Worm (Caenorhabditis elegans) whole organism, L4 larva: ENCODE data around the gene ttn-1.
A peak's percentile ranks its signal among the peaks of the same experiment; 100 is the strongest.

ENCODE experiments used
- F10B5.3 ChIP-seq: sonication (generic microtip); optimal IDR thresholded peaks from 2 replicates; lab custom pipeline; 2016; ENCODE audit warnings: mild to moderate bottlenecking, missing genetic modification characterization, missing compliant biosample characterization
- F26F4.8 ChIP-seq: fragments of 200-800 bp; sonication (Bioruptor generic); conservative IDR thresholded peaks from 2 replicates; pipeline ENCODE4 v1.3.6; 2022; ENCODE audit warnings: missing genetic modification characterization, missing compliant biosample characterization
- F37D6.2 ChIP-seq: sonication (generic microtip); optimal IDR thresholded peaks from 2 replicates; lab custom pipeline; 2016; ENCODE audit warnings: mild to moderate bottlenecking, missing genetic modification characterization, missing compliant biosample characterization
- T20F7.1 ChIP-seq: fragments of 200-800 bp; sonication (Bioruptor generic); optimal IDR thresholded peaks from 2 replicates; lab custom pipeline; 2018; ENCODE audit warnings: mild to moderate bottlenecking, missing genetic modification characterization, missing compliant biosample characterization
- T26A8.4 ChIP-seq: fragments of 200-800 bp; sonication (Bioruptor generic); IDR thresholded peaks from 2 replicates; pipeline ENCODE4 v1.3.6; 2022; ENCODE audit warnings: missing genetic modification characterization, missing compliant biosample characterization
- Y5F2A.4 ChIP-seq: fragments of 200-800 bp; sonication (Bioruptor generic); optimal IDR thresholded peaks from 2 replicates; lab custom pipeline; 2018; ENCODE audit warnings: mild to moderate bottlenecking, missing genetic modification characterization, missing compliant biosample characterization
- aha-1 ChIP-seq: fragments of 150-350 bp; peaks from one replicate; lab custom pipeline; 2014; ENCODE audit warnings: missing biosample characterization, missing genetic modification characterization
- attf-4 ChIP-seq: sonication (generic microtip); optimal IDR thresholded peaks from 3 replicates; lab custom pipeline; 2017; ENCODE audit warnings: missing biosample characterization, missing genetic modification characterization
- ceh-82 ChIP-seq: sonication (generic microtip); optimal IDR thresholded peaks from 2 replicates; lab custom pipeline; 2017; ENCODE audit warnings: missing biosample characterization, missing genetic modification characterization
- daf-12 ChIP-seq: fragments of 150-350 bp; optimal IDR thresholded peaks from 2 replicates; lab custom pipeline; 2014; ENCODE audit warnings: missing biosample characterization, missing genetic modification reagents, missing genetic modification characterization
- daf-16 ChIP-seq, 3 experiments: sonication (generic microtip); optimal IDR thresholded peaks; 2 replicates each; lab custom pipeline; 2016 to 2017; ENCODE audit warnings: missing genetic modification characterization in 3 of 3, missing genetic modification reagents in 3 of 3, mild to moderate bottlenecking in 2 of 3, missing compliant biosample characterization in 2 of 3, missing biosample characterization in 1 of 3, moderate library complexity in 1 of 3
- dmd-8 ChIP-seq: fragments of 200-800 bp; sonication (Bioruptor generic); IDR thresholded peaks from 2 replicates; pipeline ENCODE4 v1.3.6; 2022; ENCODE audit warnings: missing genetic modification characterization, missing compliant biosample characterization
- dmd-9 ChIP-seq: fragments of 200-800 bp; sonication (Bioruptor generic); IDR thresholded peaks from 2 replicates; pipeline ENCODE4 v1.3.6; 2022; ENCODE audit warnings: missing genetic modification reagents, missing genetic modification characterization, missing compliant biosample characterization
- dpl-1 ChIP-seq: fragments of 150-350 bp; optimal IDR thresholded peaks from 2 replicates; lab custom pipeline; 2014; ENCODE audit warnings: missing biosample characterization, missing genetic modification reagents, missing genetic modification characterization
- dve-1 ChIP-seq: sonication (generic microtip); optimal IDR thresholded peaks from 2 replicates; lab custom pipeline; 2017; ENCODE audit warnings: antibody characterized with exemption, mild to moderate bottlenecking, missing genetic modification characterization, missing compliant biosample characterization; ENCODE audit not compliant: insufficient read depth
- egl-43 ChIP-seq: fragments of 200-800 bp; sonication (Bioruptor generic); IDR thresholded peaks from 2 replicates; pipeline ENCODE4 v1.3.6; 2022; ENCODE audit warnings: missing genetic modification reagents, missing genetic modification characterization, missing compliant biosample characterization
- fkh-10 ChIP-seq: fragments of 150-350 bp; optimal IDR thresholded peaks from 2 replicates; lab custom pipeline; 2014; ENCODE audit warnings: missing biosample characterization, missing genetic modification reagents, missing genetic modification characterization
- fos-1 ChIP-seq: fragments of 150-350 bp; optimal IDR thresholded peaks from 2 replicates; lab custom pipeline; 2014; ENCODE audit warnings: missing biosample characterization, missing genetic modification characterization
- gei-8 ChIP-seq: fragments of 200-800 bp; sonication (Bioruptor generic); optimal IDR thresholded peaks from 2 replicates; lab custom pipeline; 2018; ENCODE audit warnings: mild to moderate bottlenecking, missing genetic modification characterization, missing compliant biosample characterization
- hlh-11 ChIP-seq: fragments of 200-800 bp; sonication (Bioruptor generic); optimal IDR thresholded peaks from 2 replicates; lab custom pipeline; 2018; ENCODE audit warnings: mild to moderate bottlenecking, missing genetic modification characterization, missing compliant biosample characterization
- hlh-30 ChIP-seq: sonication (generic microtip); optimal IDR thresholded peaks from 2 replicates; lab custom pipeline; 2017; ENCODE audit warnings: antibody characterized with exemption, mild to moderate bottlenecking, missing genetic modification characterization, missing compliant biosample characterization; ENCODE audit not compliant: insufficient read depth
- lin-1 ChIP-seq: fragments of 200-800 bp; sonication (Bioruptor generic); IDR thresholded peaks from 2 replicates; pipeline ENCODE4 v1.3.6; 2022; ENCODE audit warnings: missing genetic modification reagents, missing genetic modification characterization, missing compliant biosample characterization
- lin-13 ChIP-seq: fragments of 150-350 bp; optimal IDR thresholded peaks from 2 replicates; lab custom pipeline; 2014; ENCODE audit warnings: missing biosample characterization, missing genetic modification reagents, missing genetic modification characterization
- lin-29 ChIP-seq: fragments of 200-800 bp; sonication (Bioruptor generic); IDR thresholded peaks from 2 replicates; pipeline ENCODE4 v1.3.6; 2022; ENCODE audit warnings: missing genetic modification reagents, missing genetic modification characterization, missing compliant biosample characterization
- lin-38 ChIP-seq: fragments of 200-800 bp; sonication (Bioruptor generic); IDR thresholded peaks from 2 replicates; pipeline ENCODE4 v1.3.6; 2022; ENCODE audit warnings: missing genetic modification reagents, missing genetic modification characterization, missing compliant biosample characterization
- madf-5 ChIP-seq, 2 experiments: fragments of 200-800 bp; sonication (Bioruptor generic); IDR thresholded peaks; 2 replicates each; pipeline ENCODE4 v1.3.6; 2022; ENCODE audit warnings: missing compliant biosample characterization in 2 of 2, missing genetic modification characterization in 2 of 2
- mep-1 ChIP-seq: fragments of 150-350 bp; sonication (generic microtip); optimal IDR thresholded peaks from 3 replicates; lab custom pipeline; 2014; ENCODE audit warnings: missing biosample characterization, missing genetic modification characterization
- mxl-3 ChIP-seq: fragments of 200-800 bp; sonication (Bioruptor generic); optimal IDR thresholded peaks from 2 replicates; lab custom pipeline; 2018; ENCODE audit warnings: mild to moderate bottlenecking, missing genetic modification characterization, missing compliant biosample characterization
- nhr-10 ChIP-seq: fragments of 150-350 bp; optimal IDR thresholded peaks from 2 replicates; lab custom pipeline; 2014; ENCODE audit warnings: missing biosample characterization, missing genetic modification characterization
- nhr-102 ChIP-seq: sonication (generic microtip); optimal IDR thresholded peaks from 2 replicates; lab custom pipeline; 2016; ENCODE audit warnings: mild to moderate bottlenecking, missing genetic modification characterization, moderate library complexity, missing compliant biosample characterization
- nhr-11 ChIP-seq: fragments of 150-350 bp; optimal IDR thresholded peaks from 2 replicates; lab custom pipeline; 2014; ENCODE audit warnings: missing biosample characterization, missing genetic modification characterization
- nhr-111 ChIP-seq: fragments of 200-800 bp; sonication (Bioruptor generic); optimal IDR thresholded peaks from 2 replicates; lab custom pipeline; 2018; ENCODE audit warnings: mild to moderate bottlenecking, missing genetic modification characterization, missing compliant biosample characterization
- nhr-25 ChIP-seq: sonication (generic microtip); optimal IDR thresholded peaks from 2 replicates; lab custom pipeline; 2017; ENCODE audit warnings: missing genetic modification characterization, mild to moderate bottlenecking, missing compliant biosample characterization, antibody characterized with exemption, moderate library complexity, borderline replicate concordance; ENCODE audit not compliant: insufficient read depth
- nhr-41 ChIP-seq: fragments of 200-800 bp; sonication (Bioruptor generic); IDR thresholded peaks from 2 replicates; pipeline ENCODE4 v1.3.6; 2022; ENCODE audit warnings: missing genetic modification reagents, missing genetic modification characterization, missing compliant biosample characterization
- nhr-6 ChIP-seq: fragments of 150-350 bp; optimal IDR thresholded peaks from 2 replicates; lab custom pipeline; 2014; ENCODE audit warnings: missing biosample characterization, missing genetic modification characterization
- pha-4 ChIP-seq, 2 experiments: fragments of 150-350 bp in 1 of 2; fragments of 200-800 bp in 1 of 2; sonication (Bioruptor generic) in 1 of 2; IDR thresholded peaks in 1 of 2; optimal IDR thresholded peaks in 1 of 2; 2 replicates each; pipeline versions ENCODE4 v1.3.6 to Lab custom; 2014 to 2022; ENCODE audit warnings: missing genetic modification characterization in 2 of 2, missing genetic modification reagents in 2 of 2, missing biosample characterization in 1 of 2, missing compliant biosample characterization in 1 of 2
- php-3 ChIP-seq: fragments of 200-800 bp; sonication (Bioruptor generic); IDR thresholded peaks from 2 replicates; pipeline ENCODE4 v1.3.6; 2022; ENCODE audit warnings: missing genetic modification reagents, missing genetic modification characterization, missing compliant biosample characterization
- pqm-1 ChIP-seq: sonication (generic microtip); optimal IDR thresholded peaks from 2 replicates; lab custom pipeline; 2017; ENCODE audit warnings: missing biosample characterization, missing genetic modification characterization
- skn-1 ChIP-seq: fragments of 150-350 bp; optimal IDR thresholded peaks from 2 replicates; lab custom pipeline; 2014; ENCODE audit warnings: missing biosample characterization, missing genetic modification characterization
- snpc-1.2 ChIP-seq: fragments of 200-800 bp; sonication (Bioruptor generic); IDR thresholded peaks from 2 replicates; pipeline ENCODE4 v1.3.6; 2022; ENCODE audit warnings: missing genetic modification reagents, missing genetic modification characterization, missing compliant biosample characterization
- spr-1 ChIP-seq: sonication (generic microtip); optimal IDR thresholded peaks from 2 replicates; lab custom pipeline; 2016; ENCODE audit warnings: mild to moderate bottlenecking, missing genetic modification characterization, missing compliant biosample characterization
- unc-39 ChIP-seq: sonication (generic microtip); optimal IDR thresholded peaks from 2 replicates; lab custom pipeline; 2017; ENCODE audit warnings: missing biosample characterization, missing genetic modification characterization
- unc-62 ChIP-seq, 3 experiments: fragments of 150-350 bp in 1 of 3; sonication (generic microtip); optimal IDR thresholded peaks in 2 of 3; peaks in 1 of 3; 1 replicate in 1 of 3; 2 replicates in 2 of 3; lab custom pipeline; 2014 to 2017; ENCODE audit warnings: missing biosample characterization in 3 of 3, missing genetic modification characterization in 3 of 3, missing genetic modification reagents in 3 of 3, missing genotype in 1 of 3
- vab-7 ChIP-seq: fragments of 200-800 bp; sonication (Bioruptor generic); IDR thresholded peaks from 2 replicates; pipeline ENCODE4 v1.3.6; 2022; ENCODE audit warnings: missing genetic modification reagents, missing genetic modification characterization, missing compliant biosample characterization
- zag-1 ChIP-seq: fragments of 150-350 bp; optimal IDR thresholded peaks from 2 replicates; lab custom pipeline; 2014; ENCODE audit warnings: missing biosample characterization, missing genetic modification characterization
- zfp-2 ChIP-seq: sonication (generic microtip); optimal IDR thresholded peaks from 2 replicates; lab custom pipeline; 2016; ENCODE audit warnings: mild to moderate bottlenecking, missing genetic modification characterization, missing compliant biosample characterization
- zfp-3 ChIP-seq: fragments of 200-800 bp; sonication (Bioruptor generic); conservative IDR thresholded peaks from 2 replicates; pipeline ENCODE4 v1.3.6; 2022; ENCODE audit warnings: missing genetic modification reagents, missing genetic modification characterization, missing compliant biosample characterization
- zip-11 ChIP-seq: fragments of 200-800 bp; sonication (Bioruptor generic); IDR thresholded peaks from 2 replicates; pipeline ENCODE4 v1.3.6; 2022; ENCODE audit warnings: missing genetic modification characterization, missing compliant biosample characterization
- zip-2 ChIP-seq: fragments of 150-350 bp; optimal IDR thresholded peaks from 2 replicates; lab custom pipeline; 2014; ENCODE audit warnings: missing biosample characterization, missing genetic modification characterization
- ztf-11 ChIP-seq: fragments of 150-350 bp; optimal IDR thresholded peaks from 2 replicates; lab custom pipeline; 2014; ENCODE audit warnings: missing biosample characterization, missing genetic modification characterization
- ztf-7 ChIP-seq: fragments of 150-350 bp; optimal IDR thresholded peaks from 2 replicates; lab custom pipeline; 2014; ENCODE audit warnings: missing biosample characterization, missing genetic modification characterization

The ttn-1 gene

DNA sequence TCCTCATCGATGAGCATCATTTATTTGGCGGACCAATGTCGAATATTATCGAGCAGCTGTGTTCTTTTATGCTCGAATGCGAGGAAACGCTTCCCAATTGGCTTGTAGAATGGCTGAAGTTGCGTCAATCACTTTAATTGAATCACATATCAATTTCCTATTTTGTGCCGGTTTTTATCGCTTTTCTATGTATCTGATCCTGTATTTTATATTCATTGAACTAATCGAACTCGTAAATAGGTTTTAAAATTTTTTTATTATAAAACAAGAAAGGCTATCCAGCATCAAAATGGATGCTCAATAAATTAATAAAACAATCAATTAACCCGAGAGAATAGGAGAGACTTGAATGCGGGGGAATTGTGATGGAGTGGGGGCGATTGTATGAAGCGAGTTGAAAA lies 103.7 kb downstream of the ttn-1 start (continued):
- TF ChIP-seq zfp-3 (GFP tag; lab: Robert Waterston, UW) (peak; percentile 51), pqm-1 (peak; percentile 10), F10B5.3 (tag; lab: Kevin White, UChicago) (peak; percentile 23), pha-4 (GFP tag; IDR thresholded peaks at IDR 0.05; lab: Robert Waterston, UW) (peak; percentile 43; the same call in 1 of the 2 replicates), pha-4 (tag; optimal IDR thresholded peaks at IDR 0.05; lab: Kevin White, UChicago) (no peak), T20F7.1 (GFP tag; lab: Kevin White, UChicago) (no peak), skn-1 (tag; lab: Kevin White, UChicago) (no peak), dpl-1 (no peak), madf-5 (GFP tag; IDR thresholded peaks at IDR 0.05; lab: Robert Waterston, UW) (no peak), lin-1 (GFP tag; lab: Robert Waterston, UW) (no peak), zag-1 (tag; lab: Kevin White, UChicago) (no peak), daf-12 (tag; lab: Kevin White, UChicago) (no peak), daf-16 (GFP tag; optimal IDR thresholded peaks at IDR 0.05; lab: Kevin White, UChicago) (peak in 1 of 2 experiments; percentile 3), daf-16 (tag; optimal IDR thresholded peaks at IDR 0.05; lab: Kevin White, UChicago) (peak; percentile 61), zip-11 (GFP tag; lab: Robert Waterston, UW) (no peak), attf-4 (tag; lab: Kevin White, UChicago) (no peak), zip-2 (tag; lab: Kevin White, UChicago) (peak; percentile 32), vab-7 (no peak), php-3 (no peak), fkh-10 (no peak), ztf-11 (tag; lab: Kevin White, UChicago) (no peak), nhr-25 (no peak), nhr-102 (tag; lab: Kevin White, UChicago) (peak; percentile 55), dve-1 (tag; lab: Kevin White, UChicago) (peak; percentile 36), fos-1 (tag; lab: Kevin White, UChicago) (peak; percentile 3), spr-1 (no peak), mep-1 (tag; lab: Kevin White, UChicago) (peak; percentile 66), snpc-1.2 (GFP tag; lab: Robert Waterston, UW) (0 out of 2 replicates have a peak, but pooled peaks have one; percentile 10), unc-62 (GFP tag; optimal IDR thresholded peaks at IDR 0.05 in 1 of 2; lab: Kevin White, UChicago) (peak in 1 of 2 experiments; percentile 84), unc-62 (tag; optimal IDR thresholded peaks at IDR 0.05; lab: Kevin White, UChicago) (no peak), F37D6.2 (no peak), nhr-41 (GFP tag; lab: Robert Waterston, UW) (no peak), mxl-3 (GFP tag; lab: Kevin White, UChicago) (no peak), lin-13 (GFP tag; lab: Kevin White, UChicago) (peak; percentile 24), nhr-11 (tag; lab: Kevin White, UChicago) (no peak), unc-39 (tag; lab: Kevin White, UChicago) (no peak), ztf-7 (no peak), nhr-111 (GFP tag; lab: Kevin White, UChicago) (no peak), lin-29 (GFP tag; lab: Robert Waterston, UW) (no peak), egl-43 (GFP tag; lab: Robert Waterston, UW) (no peak), aha-1 (tag; lab: Kevin White, UChicago) (peak; percentile 77), dmd-9 (GFP tag; lab: Robert Waterston, UW) (no peak), dmd-8 (GFP tag; lab: Robert Waterston, UW) (no peak), ceh-82 (tag; lab: Kevin White, UChicago) (no peak), F26F4.8 (GFP tag; lab: Robert Waterston, UW) (no peak), lin-38 (GFP tag; lab: Robert Waterston, UW) (peak; percentile 39), nhr-6 (no peak), T26A8.4 (GFP tag; lab: Robert Waterston, UW) (peak; percentile 52; the same call in 1 of the 2 replicates), hlh-30 (tag; lab: Kevin White, UChicago) (no peak), zfp-2 (no peak), Y5F2A.4 (GFP tag; lab: Kevin White, UChicago) (no peak), hlh-11 (peak; percentile 6), nhr-10 (tag; lab: Kevin White, UChicago) (peak; percentile 14), gei-8 (GFP tag; lab: Kevin White, UChicago) (no peak)
